Fruit fly (Drosophila melanogaster) whole organism, embryonic: Measurements from ENCODE around the gene CG5516.
A peak's percentile ranks its signal among the peaks of the same experiment; 100 is the strongest.

Experiments
- Abd-B ChIP-seq: fragments of 200-800 bp; sonication (Bioruptor generic); optimal IDR thresholded peaks from 2 replicates; lab custom pipeline; 2018; ENCODE audit warnings: missing biosample characterization, mild to moderate bottlenecking, missing genetic modification characterization, moderate library complexity
- Adf1 ChIP-seq: fragments of 200-800 bp; sonication (Bioruptor generic); IDR thresholded peaks from 2 replicates; pipeline ENCODE4 v1.3.6; 2022; ENCODE audit warnings: missing biosample characterization, missing genetic modification characterization
- B-H2 ChIP-seq: fragments of 200-800 bp; sonication (Bioruptor generic); optimal IDR thresholded peaks from 2 replicates; lab custom pipeline; 2018; ENCODE audit warnings: missing biosample characterization, mild to moderate bottlenecking, missing genetic modification characterization
- CG10147 ChIP-seq: fragments of 200-800 bp; sonication (Bioruptor generic); optimal IDR thresholded peaks from 2 replicates; lab custom pipeline; 2019; ENCODE audit warnings: missing biosample characterization, mild to moderate bottlenecking, missing genetic modification characterization, moderate library complexity
- CG10543 ChIP-seq: fragments of 200-800 bp; sonication (Bioruptor generic); optimal IDR thresholded peaks from 3 replicates; lab custom pipeline; 2017; ENCODE audit warnings: missing biosample characterization, mild to moderate bottlenecking, missing genetic modification characterization, moderate library complexity
- CG11696 ChIP-seq: fragments of 200-800 bp; sonication (Bioruptor generic); IDR thresholded peaks from 2 replicates; pipeline ENCODE4 v1.3.6; 2022; ENCODE audit warnings: missing biosample characterization, missing genetic modification characterization
- CG12155 ChIP-seq: fragments of 200-800 bp; sonication (Bioruptor generic); optimal IDR thresholded peaks from 3 replicates; lab custom pipeline; 2016; ENCODE audit warnings: missing biosample characterization, missing genetic modification characterization
- CG12236 ChIP-seq: fragments of 200-800 bp; sonication (Bioruptor generic); optimal IDR thresholded peaks from 2 replicates; lab custom pipeline; 2016; ENCODE audit warnings: missing biosample characterization, missing genetic modification characterization
- CG15073 ChIP-seq: fragments of 200-800 bp; sonication (Bioruptor generic); optimal IDR thresholded peaks from 2 replicates; lab custom pipeline; 2016; ENCODE audit warnings: missing biosample characterization, missing genetic modification characterization
- CG15479 ChIP-seq: fragments of 200-800 bp; sonication (Bioruptor generic); optimal IDR thresholded peaks from 3 replicates; lab custom pipeline; 2019; ENCODE audit warnings: missing biosample characterization, mild to moderate bottlenecking, missing genetic modification characterization, moderate library complexity
- CG1832 ChIP-seq: fragments of 200-800 bp; sonication (Bioruptor generic); optimal IDR thresholded peaks from 2 replicates; lab custom pipeline; 2017; ENCODE audit warnings: missing biosample characterization, mild to moderate bottlenecking, missing genetic modification characterization, inconsistent platforms
- CG2202 ChIP-seq: fragments of 200-800 bp; sonication (Bioruptor generic); optimal IDR thresholded peaks from 2 replicates; lab custom pipeline; 2018; ENCODE audit warnings: missing biosample characterization, mild to moderate bottlenecking, missing genetic modification characterization
- CG2678 ChIP-seq: fragments of 200-800 bp; sonication (Bioruptor generic); optimal IDR thresholded peaks from 3 replicates; lab custom pipeline; 2019; ENCODE audit warnings: missing biosample characterization, mild to moderate bottlenecking, missing genetic modification characterization, moderate library complexity
- CG30403 ChIP-seq: fragments of 200-800 bp; sonication (Bioruptor generic); optimal IDR thresholded peaks from 3 replicates; lab custom pipeline; 2016; ENCODE audit warnings: missing biosample characterization, missing genetic modification characterization
- CG31388 ChIP-seq: fragments of 200-800 bp; sonication (Bioruptor generic); optimal IDR thresholded peaks from 2 replicates; lab custom pipeline; 2016; ENCODE audit warnings: missing biosample characterization, missing genetic modification characterization
- CG3163 ChIP-seq: fragments of 200-800 bp; sonication (Bioruptor generic); optimal IDR thresholded peaks from 3 replicates; lab custom pipeline; 2016; ENCODE audit warnings: missing biosample characterization, missing genetic modification characterization
- CG34376 ChIP-seq: fragments of 200-800 bp; sonication (Bioruptor generic); optimal IDR thresholded peaks from 2 replicates; lab custom pipeline; 2018; ENCODE audit warnings: missing biosample characterization, mild to moderate bottlenecking, missing genetic modification characterization
- CG42726 ChIP-seq: fragments of 200-800 bp; sonication (Bioruptor generic); IDR thresholded peaks from 2 replicates; pipeline ENCODE4 v1.3.6; 2022; ENCODE audit warnings: missing biosample characterization, missing genetic modification characterization; ENCODE audit not compliant: partially characterized antibody
- CG4617 ChIP-seq: fragments of 200-800 bp; sonication (Bioruptor generic); optimal IDR thresholded peaks from 3 replicates; lab custom pipeline; 2016; ENCODE audit warnings: missing biosample characterization, missing genetic modification characterization, borderline replicate concordance
- CG5245 ChIP-seq: fragments of 200-800 bp; sonication (Bioruptor generic); optimal IDR thresholded peaks from 3 replicates; lab custom pipeline; 2016; ENCODE audit warnings: missing biosample characterization, missing genetic modification characterization
- CG6654 ChIP-seq: fragments of 200-800 bp; sonication (Bioruptor generic); optimal IDR thresholded peaks from 2 replicates; lab custom pipeline; 2017; ENCODE audit warnings: missing biosample characterization, mild to moderate bottlenecking, missing genetic modification characterization
- CG7745 ChIP-seq: fragments of 200-800 bp; sonication (Bioruptor generic); optimal IDR thresholded peaks from 2 replicates; lab custom pipeline; 2018; ENCODE audit warnings: missing biosample characterization, mild to moderate bottlenecking, missing genetic modification characterization, moderate library complexity
- CG8924 ChIP-seq: fragments of 200-800 bp; optimal IDR thresholded peaks from 3 replicates; lab custom pipeline; 2019; ENCODE audit warnings: missing biosample characterization, mild to moderate bottlenecking, missing genetic modification characterization, moderate library complexity
- CG9609 ChIP-seq: fragments of 200-800 bp; sonication (Bioruptor generic); optimal IDR thresholded peaks from 3 replicates; lab custom pipeline; 2016; ENCODE audit warnings: missing biosample characterization, missing genetic modification characterization
- Camta ChIP-seq: fragments of 200-800 bp; sonication (Bioruptor generic); optimal IDR thresholded peaks from 2 replicates; lab custom pipeline; 2016; ENCODE audit warnings: missing biosample characterization, missing genetic modification characterization
- CoRest ChIP-seq: fragments of 200-800 bp; sonication (Bioruptor generic); optimal IDR thresholded peaks from 3 replicates; lab custom pipeline; 2018; ENCODE audit warnings: missing biosample characterization, mild to moderate bottlenecking, missing genetic modification characterization, moderate library complexity
- D ChIP-seq, 2 experiments: fragments of 200-800 bp in 1 of 2; fragments of >200 bp in 1 of 2; sonication (Bioruptor generic) in 1 of 2; optimal IDR thresholded peaks; 2 replicates in 1 of 2; 3 replicates in 1 of 2; lab custom pipeline; 2017; ENCODE audit warnings: mild to moderate bottlenecking in 1 of 2, missing biosample characterization in 1 of 2, missing genetic modification characterization in 1 of 2, missing genetic modification reagents in 1 of 2
- HLH4C ChIP-seq: fragments of 200-800 bp; sonication (Bioruptor generic); IDR thresholded peaks from 3 replicates; pipeline ENCODE4 v1.3.6; 2022; ENCODE audit warnings: missing biosample characterization, missing genetic modification characterization; ENCODE audit not compliant: partially characterized antibody
- HLHmδ ChIP-seq: fragments of 200-800 bp; sonication (Bioruptor generic); optimal IDR thresholded peaks from 2 replicates; lab custom pipeline; 2018; ENCODE audit warnings: missing biosample characterization, mild to moderate bottlenecking, missing genetic modification characterization, moderate library complexity
- Scr ChIP-seq: fragments of 200-800 bp; sonication (Bioruptor generic); IDR thresholded peaks from 2 replicates; pipeline ENCODE4 v1.3.6; 2022; ENCODE audit warnings: missing biosample characterization, missing genetic modification characterization; ENCODE audit not compliant: partially characterized antibody
- Sin3A ChIP-seq: fragments of >200 bp; optimal IDR thresholded peaks from 2 replicates; lab custom pipeline; 2018
- btn ChIP-seq: fragments of 200-800 bp; sonication (Bioruptor generic); optimal IDR thresholded peaks from 2 replicates; lab custom pipeline; 2016; ENCODE audit warnings: missing biosample characterization, missing genetic modification characterization
- cad ChIP-seq: fragments of >200 bp; optimal IDR thresholded peaks from 2 replicates; lab custom pipeline; 2017; ENCODE audit warnings: missing biosample characterization, missing genetic modification characterization
- cas ChIP-seq: fragments of 200-800 bp; sonication (Bioruptor generic); IDR thresholded peaks from 2 replicates; pipeline ENCODE4 v1.3.6; 2022; ENCODE audit warnings: missing biosample characterization, missing genetic modification characterization
- dimm ChIP-seq: fragments of 200-800 bp; sonication (Bioruptor generic); IDR thresholded peaks from 2 replicates; pipeline ENCODE4 v1.3.6; 2022; ENCODE audit warnings: missing biosample characterization, missing genetic modification characterization
- emc ChIP-seq: fragments of 200-800 bp; sonication (Bioruptor generic); optimal IDR thresholded peaks from 2 replicates; lab custom pipeline; 2016; ENCODE audit warnings: missing biosample characterization, missing genetic modification characterization
- ems ChIP-seq: fragments of 200-800 bp; sonication (Bioruptor generic); optimal IDR thresholded peaks from 3 replicates; lab custom pipeline; 2016; ENCODE audit warnings: missing biosample characterization, missing genetic modification characterization
- en ChIP-seq: fragments of 200-800 bp; sonication (Bioruptor generic); optimal IDR thresholded peaks from 2 replicates; lab custom pipeline; 2016; ENCODE audit warnings: missing biosample characterization, missing genetic modification characterization
- eve ChIP-seq, 2 experiments: fragments of >200 bp; optimal IDR thresholded peaks; 2 replicates each; lab custom pipeline; 2017; ENCODE audit warnings: missing biosample characterization in 2 of 2, missing genetic modification characterization in 2 of 2
- ftz-f1 ChIP-seq: fragments of 200-800 bp; sonication (Bioruptor generic); optimal IDR thresholded peaks from 2 replicates; lab custom pipeline; 2016; ENCODE audit warnings: missing biosample characterization, missing genetic modification characterization
- h ChIP-seq: fragments of >200 bp; optimal IDR thresholded peaks from 2 replicates; lab custom pipeline; 2017
- hb ChIP-seq: fragments of 200-800 bp; sonication (Bioruptor generic); IDR thresholded peaks from 3 replicates; pipeline ENCODE4 v1.3.6; 2022; ENCODE audit warnings: missing biosample characterization, missing genetic modification characterization; ENCODE audit not compliant: partially characterized antibody
- jumu ChIP-seq: fragments of 200-800 bp; sonication (Bioruptor generic); optimal IDR thresholded peaks from 3 replicates; lab custom pipeline; 2016; ENCODE audit warnings: missing biosample characterization, missing genetic modification characterization
- maf-S ChIP-seq: fragments of 200-800 bp; sonication (Bioruptor generic); optimal IDR thresholded peaks from 2 replicates; lab custom pipeline; 2016; ENCODE audit warnings: missing biosample characterization, missing genetic modification characterization
- oc ChIP-seq: fragments of 200-800 bp; sonication (Bioruptor generic); optimal IDR thresholded peaks from 2 replicates; lab custom pipeline; 2018; ENCODE audit warnings: missing biosample characterization, mild to moderate bottlenecking, missing genetic modification characterization, moderate library complexity
- odd ChIP-seq: fragments of 200-800 bp; sonication (Bioruptor generic); optimal IDR thresholded peaks from 2 replicates; lab custom pipeline; 2017; ENCODE audit warnings: missing biosample characterization, mild to moderate bottlenecking, missing genetic modification characterization
- pros ChIP-seq: fragments of 200-800 bp; sonication (Bioruptor generic); optimal IDR thresholded peaks from 3 replicates; lab custom pipeline; 2019; ENCODE audit warnings: missing biosample characterization, mild to moderate bottlenecking, missing genetic modification characterization, moderate library complexity
- rib ChIP-seq: fragments of 200-800 bp; sonication (Bioruptor generic); IDR thresholded peaks from 2 replicates; pipeline ENCODE4 v1.3.6; 2022; ENCODE audit warnings: missing biosample characterization, missing genetic modification characterization
- schlank ChIP-seq: fragments of 200-800 bp; sonication (Bioruptor generic); optimal IDR thresholded peaks from 2 replicates; lab custom pipeline; 2018; ENCODE audit warnings: missing biosample characterization, mild to moderate bottlenecking, missing genetic modification characterization
- unpg ChIP-seq: fragments of 200-800 bp; sonication (Bioruptor generic); optimal IDR thresholded peaks from 3 replicates; lab custom pipeline; 2018; ENCODE audit warnings: missing biosample characterization, mild to moderate bottlenecking, missing genetic modification characterization, moderate library complexity
- usp ChIP-seq: fragments of >200 bp; optimal IDR thresholded peaks from 2 replicates; lab custom pipeline; 2017; ENCODE audit warnings: missing biosample characterization, missing genetic modification characterization

CG5516 gene

DNA sequence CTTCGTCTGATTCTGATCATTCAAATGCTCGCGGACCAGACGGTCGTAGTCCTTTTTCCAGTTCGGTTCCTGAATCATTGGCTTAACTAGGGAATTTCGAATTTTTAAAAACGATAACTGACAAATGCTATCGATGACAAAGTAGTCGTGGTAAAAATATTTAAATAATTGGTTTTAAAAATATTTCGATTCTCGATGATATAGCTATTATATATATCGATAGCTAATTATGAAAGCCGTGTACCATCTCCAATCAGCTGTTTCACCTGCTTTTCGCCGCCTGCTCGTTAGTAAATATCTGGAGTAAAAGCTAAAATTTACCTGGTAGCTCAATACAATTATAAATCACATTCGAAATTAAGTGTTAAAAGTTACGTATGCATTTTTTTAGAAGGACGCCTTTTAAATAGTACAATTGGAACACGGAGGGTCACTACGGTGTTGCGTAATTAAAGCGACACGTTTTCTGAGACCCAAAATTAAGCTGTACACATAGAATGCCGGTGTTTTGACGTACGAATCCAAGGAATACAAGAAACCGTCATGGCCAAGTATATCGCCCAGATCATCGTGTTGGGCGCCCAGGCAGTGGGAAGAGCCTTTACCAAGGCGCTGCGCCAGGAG, 30.0 kb upstream of the CG5516 start, which contains the start of the genes CG5478 and blp (continued):
- TF ChIP-seq CG15479 (GFP tag; lab: Kevin White, UChicago) (no peak), B-H2 (no peak), Abd-B (no peak), h (no peak), maf-S (no peak), btn (GFP tag; lab: Kevin White, UChicago) (no peak), en (GFP tag; lab: Kevin White, UChicago) (no peak), Camta (GFP tag; lab: Kevin White, UChicago) (no peak), CG42726 (peak; percentile 33; the same call in 1 of the 2 replicates), CG2202 (tag; lab: Kevin White, UChicago) (no peak), unpg (GFP tag; lab: Kevin White, UChicago) (no peak), cad (GFP tag; lab: Kevin White, UChicago) (no peak), usp (GFP tag; lab: Kevin White, UChicago) (no peak), HLH4C (peak; percentile 96), pros (no peak), CG7745 (tag; lab: Kevin White, UChicago) (no peak), CG3163 (GFP tag; lab: Kevin White, UChicago) (no peak), D (optimal IDR thresholded peaks at IDR 0.05; lab: Kevin White, UChicago) (no peak), D (GFP tag; optimal IDR thresholded peaks at IDR 0.05; lab: Kevin White, UChicago) (no peak), cas (GFP tag; lab: Robert Waterston, UW) (no peak), CG34376 (no peak), CG10543 (GFP tag; lab: Kevin White, UChicago) (no peak), hb (GFP tag; lab: Robert Waterston, UW) (peak; percentile 94), CoRest (tag; lab: Kevin White, UChicago) (no peak), dimm (no peak), Sin3A (no peak), eve (GFP tag; optimal IDR thresholded peaks at IDR 0.05; lab: Kevin White, UChicago) (no peak), rib (GFP tag; lab: Robert Waterston, UW) (no peak), CG12155 (GFP tag; lab: Kevin White, UChicago) (no peak), ftz-f1 (GFP tag; lab: Kevin White, UChicago) (no peak), CG31388 (GFP tag; lab: Kevin White, UChicago) (no peak), odd (no peak), Adf1 (GFP tag; lab: Robert Waterston, UW) (no peak), CG9609 (GFP tag; lab: Kevin White, UChicago) (no peak), CG4617 (GFP tag; lab: Kevin White, UChicago) (no peak), CG1832 (GFP tag; lab: Kevin White, UChicago) (no peak), CG8924 (tag; lab: Kevin White, UChicago) (no peak), CG6654 (GFP tag; lab: Kevin White, UChicago) (no peak), HLHmδ (no peak), schlank (tag; lab: Kevin White, UChicago) (no peak), oc (tag; lab: Kevin White, UChicago) (no peak), CG5245 (GFP tag; lab: Kevin White, UChicago) (no peak), emc (GFP tag; lab: Kevin White, UChicago) (no peak), CG10147 (no peak), CG11696 (GFP tag; lab: Robert Waterston, UW) (no peak), ems (GFP tag; lab: Kevin White, UChicago) (no peak), CG12236 (GFP tag; lab: Kevin White, UChicago) (no peak), CG15073 (GFP tag; lab: Kevin White, UChicago) (no peak), CG30403 (GFP tag; lab: Kevin White, UChicago) (no peak), CG2678 (tag; lab: Kevin White, UChicago) (no peak), Scr (GFP tag; lab: Robert Waterston, UW) (peak; percentile 87), jumu (GFP tag; lab: Kevin White, UChicago) (no peak)
